Worm (Caenorhabditis elegans): Measurements from ENCODE around the gene W09C2.10.

W09C2.10 gene

ce11 chrIV:9618836-9619235 is 6.0 kb downstream of the W09C2.10 start:
- TF ChIP-seq unc-62 (GFP tag; optimal IDR thresholded peaks at IDR 0.05), result no peak
- no peak for TF ChIP-seq fkh-10 (GFP tag; optimal IDR thresholded peaks at IDR 0.05)
- peak; percentile 20 for TF ChIP-seq rnt-1 (tag; optimal IDR thresholded peaks at IDR 0.05)
- peak; percentile 14 for TF ChIP-seq blmp-1 (tag; optimal IDR thresholded peaks at IDR 0.05)
- TF ChIP-seq lin-14 (GFP tag; optimal IDR thresholded peaks at IDR 0.05), result peak; percentile 6
- TF ChIP-seq sptf-1 (tag; optimal IDR thresholded peaks at IDR 0.05), result no peak

DNA sequence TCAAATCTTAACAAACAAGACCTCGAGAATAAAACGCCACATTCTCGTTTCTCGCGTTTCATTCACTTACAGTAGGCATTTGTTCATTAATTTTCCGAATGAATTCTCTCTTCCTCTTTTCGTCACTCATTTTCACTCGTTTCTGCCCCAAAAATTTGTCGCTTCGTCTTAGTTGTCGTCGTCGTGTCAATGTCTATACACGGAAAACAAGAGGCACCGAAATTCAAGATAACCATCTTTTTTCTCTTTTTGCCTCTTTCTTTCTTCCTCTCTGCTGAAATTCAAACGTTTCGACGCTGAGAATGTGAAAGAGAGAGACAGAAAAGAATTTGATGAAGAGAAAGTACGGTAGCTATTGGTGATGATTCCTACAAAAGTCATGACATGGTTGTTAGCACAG is 6.9 kb downstream of the W09C2.10 start:
- TF ChIP-seq blmp-1 (tag; optimal IDR thresholded peaks at IDR 0.05), result peak; percentile 70
- TF ChIP-seq efl-1 (optimal IDR thresholded peaks at IDR 0.05), result no peak
- TF ChIP-seq efl-1 (GFP tag; optimal IDR thresholded peaks at IDR 0.05 in 1 of 2), result peak in 1 of 2 experiments; percentile 31
- peak; percentile 91 for TF ChIP-seq nhr-85 (tag)
- peak; percentile 33 for TF ChIP-seq rnt-1 (tag; optimal IDR thresholded peaks at IDR 0.05)
- TF ChIP-seq lin-14 (GFP tag; optimal IDR thresholded peaks at IDR 0.05), result peak; percentile 44
- TF ChIP-seq lsy-2 (tag; optimal IDR thresholded peaks at IDR 0.05), result peak in 1 of 2 experiments; percentile 55
- TF ChIP-seq fkh-4 (tag; optimal IDR thresholded peaks at IDR 0.05; ENCODE audit: borderline replicate concordance), result no peak
- TF ChIP-seq nhr-20 (tag; optimal IDR thresholded peaks at IDR 0.05), result peak; percentile 19
- TF ChIP-seq aha-1 (tag; optimal IDR thresholded peaks at IDR 0.05), result no peak
- peak; percentile 10 for TF ChIP-seq snu-23 (GFP tag; optimal IDR thresholded peaks at IDR 0.05)
- TF ChIP-seq mef-2 (tag; optimal IDR thresholded peaks at IDR 0.05), result no peak
- no peak for TF ChIP-seq hpl-2 (GFP tag; optimal IDR thresholded peaks at IDR 0.05)

- no peak for TF ChIP-seq ceh-90 (tag; optimal IDR thresholded peaks at IDR 0.05)
- no peak for TF ChIP-seq ets-5 (GFP tag; IDR thresholded peaks at IDR 0.05)
- TF ChIP-seq unc-62 (GFP tag; optimal IDR thresholded peaks at IDR 0.05), result no peak
- TF ChIP-seq nhr-47 (tag; optimal IDR thresholded peaks at IDR 0.05), result no peak
- no peak for TF ChIP-seq C34B4.2 (tag; optimal IDR thresholded peaks at IDR 0.05)
- peak; percentile 30 for TF ChIP-seq rnt-1 (tag; optimal IDR thresholded peaks at IDR 0.05)
- peak; percentile 27 for TF ChIP-seq mep-1 (tag; optimal IDR thresholded peaks at IDR 0.05)
- no peak for TF ChIP-seq pax-3 (tag; optimal IDR thresholded peaks at IDR 0.05)
- no peak for TF ChIP-seq egl-13 (tag; optimal IDR thresholded peaks at IDR 0.05)
- TF ChIP-seq nhr-90 (tag; optimal IDR thresholded peaks at IDR 0.05; ENCODE audit: poor library complexity), result no peak
- peak; percentile 43 for TF ChIP-seq lin-14 (GFP tag; optimal IDR thresholded peaks at IDR 0.05)
- peak; percentile 48 for TF ChIP-seq nhr-85 (tag)
- TF ChIP-seq jun-1 (tag; optimal IDR thresholded peaks at IDR 0.05), result no peak
- TF ChIP-seq mdl-1 (tag; optimal IDR thresholded peaks at IDR 0.05), result no peak
- no peak for TF ChIP-seq ama-1 (optimal IDR thresholded peaks at IDR 0.05)
- TF ChIP-seq efl-1 (optimal IDR thresholded peaks at IDR 0.05), result no peak
- TF ChIP-seq efl-1 (GFP tag; optimal IDR thresholded peaks at IDR 0.05 in 1 of 2), result no peak
- peak; percentile 25 for TF ChIP-seq blmp-1 (tag; optimal IDR thresholded peaks at IDR 0.05)
- TF ChIP-seq unc-130 (tag; optimal IDR thresholded peaks at IDR 0.05), result no peak
These were observed 7.5 kb downstream of the W09C2.10 start for ce11 chrIV:9617358-9617757.

- TF ChIP-seq nhr-28 (tag; optimal IDR thresholded peaks at IDR 0.05) (no peak), fkh-10 (GFP tag; optimal IDR thresholded peaks at IDR 0.05) (no peak), lin-14 (GFP tag; optimal IDR thresholded peaks at IDR 0.05) (peak; percentile 69), ceh-8 (GFP tag; optimal IDR thresholded peaks at IDR 0.05) (no peak), lin-39 (tag; optimal IDR thresholded peaks at IDR 0.05) (no peak), snu-23 (GFP tag; optimal IDR thresholded peaks at IDR 0.05) (no peak), unc-62 (GFP tag; optimal IDR thresholded peaks at IDR 0.05) (no peak), lin-13 (GFP tag; optimal IDR thresholded peaks at IDR 0.05) (no peak), lin-15B (tag; optimal IDR thresholded peaks at IDR 0.05) (no peak), snpc-4 (tag; optimal IDR thresholded peaks at IDR 0.05) (no peak), ceh-88 (GFP tag; IDR thresholded peaks at IDR 0.05) (no peak), ceh-82 (tag; optimal IDR thresholded peaks at IDR 0.05) (no peak), nhr-76 (tag; optimal IDR thresholded peaks at IDR 0.05) (no peak), nhr-20 (tag; optimal IDR thresholded peaks at IDR 0.05) (peak; percentile 41), egl-13 (tag; optimal IDR thresholded peaks at IDR 0.05) (no peak), mep-1 (tag; optimal IDR thresholded peaks at IDR 0.05) (no peak), lsy-2 (tag; optimal IDR thresholded peaks at IDR 0.05) (peak in 1 of 2 experiments; percentile 28), ceh-63 (GFP tag; optimal IDR thresholded peaks at IDR 0.05) (no peak), pqm-1 (tag; optimal IDR thresholded peaks at IDR 0.05) (no peak), blmp-1 (tag; optimal IDR thresholded peaks at IDR 0.05) (peak; percentile 22), vab-15 (tag; optimal IDR thresholded peaks at IDR 0.05) (no peak), mdl-1 (tag; optimal IDR thresholded peaks at IDR 0.05) (no peak), skn-1 (tag; optimal IDR thresholded peaks at IDR 0.05) (no peak), alr-1 (tag; optimal IDR thresholded peaks at IDR 0.05; ENCODE audit: borderline replicate concordance) (no peak), C16A3.4 (tag; optimal IDR thresholded peaks at IDR 0.05) (no peak), F16B12.6 (tag; optimal IDR thresholded peaks at IDR 0.05) (no peak), ces-1 (GFP tag; optimal IDR thresholded peaks at IDR 0.05) (no peak), ets-5 (GFP tag; IDR thresholded peaks at IDR 0.05) (no peak), ztf-4 (tag; optimal IDR thresholded peaks at IDR 0.05) (no peak), mab-9 (GFP tag; IDR thresholded peaks at IDR 0.05) (no peak), ama-1 (optimal IDR thresholded peaks at IDR 0.05) (no peak)
These were observed 9.4 kb downstream of the W09C2.10 start for ce11 chrIV:9615511-9615910.

Data from whole organism, L1 larva.